Worm (Caenorhabditis elegans) whole organism, L4/young adult: Measurements from ENCODE around the gene srz-1.

ENCODE experiments used
- dao-5 ChIP-seq: sonication (generic microtip); optimal IDR thresholded peaks from 2 replicates; lab custom pipeline; 2016; ENCODE audit warnings: missing genotype, missing genetic modification characterization, moderate library complexity, missing compliant biosample characterization
- him-1 ChIP-seq: sonication (generic microtip); optimal IDR thresholded peaks from 2 replicates; lab custom pipeline; 2016; ENCODE audit warnings: missing genotype, missing genetic modification reagents, missing genetic modification characterization, missing compliant biosample characterization

DNA sequence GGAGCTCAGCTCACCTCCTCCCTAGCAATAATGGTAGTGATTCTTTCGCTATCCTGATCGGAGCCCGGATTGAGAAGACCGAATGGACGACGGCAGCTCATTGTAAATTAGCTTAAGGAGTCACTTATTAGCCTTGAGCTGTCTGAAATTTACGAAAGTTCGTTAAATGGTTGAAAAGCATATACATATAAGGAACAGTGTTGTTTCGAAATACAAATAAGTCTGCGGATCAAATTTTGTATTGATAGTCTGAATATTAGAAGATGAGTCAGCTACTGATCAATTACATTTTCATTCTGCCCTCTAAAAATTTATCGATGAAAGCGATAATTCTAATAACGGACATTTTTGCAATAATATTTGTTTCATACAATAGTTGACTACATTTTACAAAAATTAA lies 9.0 kb upstream of the srz-1 start, which contains the start of gene F14F8.14:
- TF ChIP-seq dao-5 (tag; lab: Kevin White, UChicago) (no peak), him-1 (tag; lab: Kevin White, UChicago) (no peak)
